Worm (Caenorhabditis elegans): Measurements from ENCODE around the gene F01G10.4.

F01G10.4 gene

ce11 chrIV:10214811-10215210 is 17.5 kb downstream of the F01G10.4 start, which contains the start of gene abt-1:
abt-1 (minus strand) TSS chrIV:10214911.
- TF ChIP-seq unc-62 (GFP tag; optimal IDR thresholded peaks at IDR 0.05): no peak

DNA sequence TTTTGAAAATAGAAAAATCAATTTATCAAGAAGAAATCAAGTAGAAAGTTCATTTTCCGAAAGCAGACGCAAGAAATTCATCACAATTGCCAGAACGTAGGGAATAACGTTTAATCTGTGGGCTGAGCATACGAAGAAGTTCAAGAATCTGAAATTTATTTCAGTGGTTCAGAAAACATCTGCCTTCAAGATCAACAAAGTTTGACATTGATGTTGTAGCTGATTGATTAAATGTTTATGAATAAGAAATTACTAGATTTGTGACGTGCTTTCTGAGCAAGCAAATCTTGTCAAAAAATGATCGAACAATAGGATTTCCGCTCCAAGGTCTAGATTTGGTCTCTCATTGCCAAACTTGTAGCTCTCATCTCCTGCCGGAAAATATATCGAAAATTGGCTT is 26.2 kb downstream of the F01G10.4 start, which contains the start of gene K04D7.6:
Gene K04D7.6, minus strand, starts transcription at position 101 of the 400 bp plus-strand sequence.
- no peak for TF ChIP-seq unc-62 (GFP tag; optimal IDR thresholded peaks at IDR 0.05)

ce11 chrIV:10197317-10197867 is 35.0 kb downstream of the F01G10.4 start, which contains the start of gene gon-4:
gon-4 (plus strand) TSS chrIV:10197817.
- TF ChIP-seq unc-62 (GFP tag; optimal IDR thresholded peaks at IDR 0.05): no peak

- no peak for TF ChIP-seq unc-62 (GFP tag; optimal IDR thresholded peaks at IDR 0.05)
Observed at ce11 chrIV:10194345-10194744, 38.0 kb downstream of the F01G10.4 start, which contains the start of gene ptrg-1. ptrg-1 (minus strand) TSS chrIV:10194445.

DNA sequence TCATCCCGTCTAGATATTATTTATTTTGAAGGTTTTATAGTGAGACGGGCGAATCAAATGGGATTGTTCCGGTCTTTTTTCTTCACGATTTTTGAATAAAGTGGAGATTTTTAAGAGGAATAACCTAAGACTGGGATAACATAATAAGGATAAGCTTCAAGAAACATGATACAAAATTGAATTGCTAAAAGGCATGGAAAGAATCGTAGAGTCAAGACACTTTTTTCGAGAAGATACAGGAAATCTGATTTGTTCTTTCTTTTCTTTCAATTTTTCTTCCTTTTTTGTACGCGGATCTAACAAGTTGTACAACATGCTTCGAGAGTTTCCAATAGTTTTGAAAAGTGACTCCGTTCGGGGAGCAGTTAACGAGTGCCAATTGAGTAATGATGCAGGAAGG is 40.9 kb downstream of the F01G10.4 start:
- TF ChIP-seq unc-62 (GFP tag; optimal IDR thresholded peaks at IDR 0.05): no peak

DNA sequence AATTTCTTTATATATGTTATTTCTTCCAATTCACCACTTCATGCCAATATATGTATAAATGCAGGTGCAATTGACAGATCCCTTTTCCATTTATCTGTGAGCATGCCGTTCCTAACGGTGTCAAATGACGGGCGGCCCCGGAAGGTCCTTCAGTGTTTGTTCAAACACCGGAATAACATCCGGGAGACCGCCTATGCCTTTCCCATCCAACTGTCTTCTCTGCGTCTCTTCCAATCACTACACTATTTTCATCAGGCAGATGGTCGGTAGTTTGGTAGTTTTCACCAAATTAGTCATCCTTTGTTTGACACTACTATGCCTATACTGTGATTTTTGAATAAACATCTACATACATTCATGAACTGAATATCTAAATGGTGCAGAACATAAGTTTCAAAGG is 41.8 kb downstream of the F01G10.4 start:
- TF ChIP-seq unc-62 (GFP tag; optimal IDR thresholded peaks at IDR 0.05): no peak

DNA sequence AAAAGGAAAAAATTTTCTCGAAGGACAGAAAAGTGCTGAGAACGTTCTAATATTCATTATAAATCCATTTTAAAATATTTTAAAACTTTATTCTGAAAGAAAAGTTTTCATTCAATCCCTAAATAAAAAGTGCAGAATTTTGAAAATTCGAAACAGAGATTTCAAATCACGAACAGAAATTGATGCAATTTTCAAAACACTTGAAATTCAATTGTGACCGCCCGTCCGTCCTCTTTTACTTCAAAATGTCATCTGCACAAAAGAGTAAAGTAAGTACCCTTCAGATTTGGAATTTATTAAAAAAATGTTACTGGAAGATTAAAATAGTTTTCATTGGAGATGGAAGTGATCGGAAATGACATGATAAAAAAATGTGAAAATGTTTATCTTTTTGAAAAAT is 43.9 kb downstream of the F01G10.4 start:
- no peak for TF ChIP-seq unc-62 (GFP tag; optimal IDR thresholded peaks at IDR 0.05)
